Worm (Caenorhabditis elegans) whole organism, late embryonic: ENCODE data around the gene nhr-190.

Source experiments
- F13H6.1 ChIP-seq: sonication (generic microtip); optimal IDR thresholded peaks from 2 replicates; lab custom pipeline; 2016; ENCODE audit warnings: missing genetic modification characterization, missing compliant biosample characterization
- K09A11.1 ChIP-seq: sonication (generic microtip); optimal IDR thresholded peaks from 2 replicates; lab custom pipeline; 2017; ENCODE audit warnings: antibody characterized with exemption, mild to moderate bottlenecking, missing genetic modification characterization, missing compliant biosample characterization; ENCODE audit not compliant: insufficient read depth
- Y22D7AL.16 ChIP-seq: sonication (generic microtip); optimal IDR thresholded peaks from 2 replicates; lab custom pipeline; 2016; ENCODE audit warnings: missing genetic modification characterization, missing compliant biosample characterization
- ahr-1 ChIP-seq: sonication (generic microtip); optimal IDR thresholded peaks from 2 replicates; lab custom pipeline; 2016; ENCODE audit warnings: missing genetic modification characterization, missing compliant biosample characterization
- ama-1 ChIP-seq: fragments of 150-350 bp; optimal IDR thresholded peaks from 2 replicates; lab custom pipeline; 2014
- ceh-19 ChIP-seq: fragments of 200-800 bp; sonication (Bioruptor generic); optimal IDR thresholded peaks from 2 replicates; lab custom pipeline; 2018; ENCODE audit warnings: mild to moderate bottlenecking, missing genetic modification characterization, missing compliant biosample characterization
- ceh-22 ChIP-seq: sonication (generic microtip); optimal IDR thresholded peaks from 2 replicates; lab custom pipeline; 2017; ENCODE audit warnings: missing biosample characterization, missing genetic modification characterization
- ceh-24 ChIP-seq: sonication (generic microtip); optimal IDR thresholded peaks from 2 replicates; lab custom pipeline; 2016; ENCODE audit warnings: mild to moderate bottlenecking, missing genetic modification characterization, missing compliant biosample characterization
- ceh-30 ChIP-seq: fragments of 150-350 bp; optimal IDR thresholded peaks from 2 replicates; lab custom pipeline; 2014; ENCODE audit warnings: missing biosample characterization, missing genetic modification characterization
- ceh-34 ChIP-seq: sonication (generic microtip); optimal IDR thresholded peaks from 2 replicates; lab custom pipeline; 2016; ENCODE audit warnings: mild to moderate bottlenecking, missing genetic modification characterization, missing compliant biosample characterization
- ceh-45 ChIP-seq: fragments of 200-800 bp; sonication (Bioruptor generic); IDR thresholded peaks from 2 replicates; pipeline ENCODE4 v1.3.6; 2022; ENCODE audit warnings: missing genetic modification reagents, missing genetic modification characterization, missing compliant biosample characterization
- ceh-48 ChIP-seq: sonication (generic microtip); optimal IDR thresholded peaks from 2 replicates; lab custom pipeline; 2016; ENCODE audit warnings: missing genetic modification characterization, inconsistent platforms, missing compliant biosample characterization
- ceh-6 ChIP-seq: fragments of 200-800 bp; sonication (Bioruptor generic); optimal IDR thresholded peaks from 2 replicates; lab custom pipeline; 2018; ENCODE audit warnings: mild to moderate bottlenecking, missing genetic modification characterization, missing compliant biosample characterization
- che-1 ChIP-seq: sonication (generic microtip); optimal IDR thresholded peaks from 2 replicates; lab custom pipeline; 2016; ENCODE audit warnings: mild to moderate bottlenecking, missing genetic modification characterization, missing compliant biosample characterization
- dmd-4 ChIP-seq: sonication (generic microtip); optimal IDR thresholded peaks from 2 replicates; lab custom pipeline; 2016; ENCODE audit warnings: borderline replicate concordance, missing genetic modification characterization, missing compliant biosample characterization
- elt-4 ChIP-seq: sonication (generic microtip); optimal IDR thresholded peaks from 2 replicates; lab custom pipeline; 2016; ENCODE audit warnings: missing genetic modification characterization, missing compliant biosample characterization
- eyg-1 ChIP-seq: sonication (generic microtip); optimal IDR thresholded peaks from 2 replicates; lab custom pipeline; 2016; ENCODE audit warnings: missing genotype, missing genetic modification characterization, missing compliant biosample characterization
- fax-1 ChIP-seq: sonication (generic microtip); optimal IDR thresholded peaks from 2 replicates; lab custom pipeline; 2016; ENCODE audit warnings: missing genotype, missing genetic modification characterization, missing compliant biosample characterization
- fkh-10 ChIP-seq: fragments of 150-350 bp; optimal IDR thresholded peaks from 2 replicates; lab custom pipeline; 2014; ENCODE audit warnings: missing biosample characterization, missing genetic modification reagents, missing genetic modification characterization
- hlh-13 ChIP-seq: fragments of 200-800 bp; sonication (Bioruptor generic); optimal IDR thresholded peaks from 2 replicates; lab custom pipeline; 2018; ENCODE audit warnings: mild to moderate bottlenecking, missing genetic modification characterization, missing compliant biosample characterization
- hlh-15 ChIP-seq: sonication (generic microtip); optimal IDR thresholded peaks from 2 replicates; lab custom pipeline; 2016; ENCODE audit warnings: missing genetic modification characterization, missing compliant biosample characterization
- hlh-30 ChIP-seq: sonication (generic microtip); optimal IDR thresholded peaks from 2 replicates; lab custom pipeline; 2017; ENCODE audit warnings: antibody characterized with exemption, missing genetic modification characterization, missing compliant biosample characterization; ENCODE audit not compliant: insufficient read depth
- hlh-6 ChIP-seq: sonication (generic microtip); optimal IDR thresholded peaks from 2 replicates; lab custom pipeline; 2016; ENCODE audit warnings: missing genotype, missing genetic modification characterization, missing compliant biosample characterization
- lin-11 ChIP-seq: fragments of 200-800 bp; sonication (Bioruptor generic); optimal IDR thresholded peaks from 2 replicates; lab custom pipeline; 2018; ENCODE audit warnings: mild to moderate bottlenecking, missing genetic modification characterization, missing compliant biosample characterization
- madf-2 ChIP-seq: sonication (generic microtip); optimal IDR thresholded peaks from 2 replicates; lab custom pipeline; 2017; ENCODE audit warnings: missing genetic modification characterization, missing compliant biosample characterization
- mec-3 ChIP-seq: sonication (generic microtip); optimal IDR thresholded peaks from 2 replicates; lab custom pipeline; 2016; ENCODE audit warnings: borderline replicate concordance, missing genetic modification characterization, missing compliant biosample characterization
- nhr-11 ChIP-seq: fragments of 150-350 bp; optimal IDR thresholded peaks from 2 replicates; lab custom pipeline; 2014; ENCODE audit warnings: missing biosample characterization, missing genetic modification characterization
- nhr-232 ChIP-seq: sonication (generic microtip); optimal IDR thresholded peaks from 2 replicates; lab custom pipeline; 2016; ENCODE audit warnings: missing genetic modification characterization, missing compliant biosample characterization
- npax-4 ChIP-seq: sonication (generic microtip); optimal IDR thresholded peaks from 2 replicates; lab custom pipeline; 2016; ENCODE audit warnings: missing genetic modification characterization, missing compliant biosample characterization
- pag-3 ChIP-seq: sonication (generic microtip); optimal IDR thresholded peaks from 2 replicates; lab custom pipeline; 2016; ENCODE audit warnings: missing compliant biosample characterization, missing genetic modification characterization, borderline replicate concordance
- pax-1 ChIP-seq: fragments of 150-350 bp; optimal IDR thresholded peaks from 2 replicates; lab custom pipeline; 2014; ENCODE audit warnings: missing biosample characterization, missing genetic modification characterization
- pha-2 ChIP-seq: sonication (generic microtip); optimal IDR thresholded peaks from 2 replicates; lab custom pipeline; 2017; ENCODE audit warnings: mild to moderate bottlenecking, missing genetic modification characterization, missing compliant biosample characterization
- pha-4 ChIP-seq: fragments of 150-350 bp; optimal IDR thresholded peaks from 2 replicates; lab custom pipeline; 2018; ENCODE audit warnings: missing biosample characterization, missing genetic modification reagents, missing genetic modification characterization
- pqm-1 ChIP-seq: sonication (generic microtip); optimal IDR thresholded peaks from 2 replicates; lab custom pipeline; 2016; ENCODE audit warnings: missing genetic modification characterization, missing compliant biosample characterization
- rnt-1 ChIP-seq: sonication (generic microtip); optimal IDR thresholded peaks from 2 replicates; lab custom pipeline; 2016; ENCODE audit warnings: missing genetic modification characterization, missing compliant biosample characterization
- sdc-2 ChIP-seq: sonication (generic microtip); optimal IDR thresholded peaks from 2 replicates; lab custom pipeline; 2016; ENCODE audit warnings: missing genotype, missing genetic modification characterization, missing compliant biosample characterization
- sox-2 ChIP-seq: fragments of 200-800 bp; sonication (Bioruptor generic); IDR thresholded peaks from 2 replicates; pipeline ENCODE4 v1.3.6; 2022; ENCODE audit warnings: missing genetic modification reagents, missing genetic modification characterization, missing compliant biosample characterization
- sox-4 ChIP-seq: sonication (generic microtip); optimal IDR thresholded peaks from 2 replicates; lab custom pipeline; 2017; ENCODE audit warnings: mild to moderate bottlenecking, missing genetic modification characterization, inconsistent platforms, missing compliant biosample characterization
- syd-9 ChIP-seq: sonication (generic microtip); optimal IDR thresholded peaks from 2 replicates; lab custom pipeline; 2016; ENCODE audit warnings: mild to moderate bottlenecking, missing genetic modification characterization, moderate library complexity, missing compliant biosample characterization
- tbx-2 ChIP-seq: sonication (generic microtip); optimal IDR thresholded peaks from 2 replicates; lab custom pipeline; 2016; ENCODE audit warnings: missing genetic modification characterization, missing compliant biosample characterization
- tbx-7 ChIP-seq: sonication (generic microtip); optimal IDR thresholded peaks from 2 replicates; lab custom pipeline; 2016; ENCODE audit warnings: missing genotype, missing genetic modification characterization, missing compliant biosample characterization
- unc-42 ChIP-seq: sonication (generic microtip); optimal IDR thresholded peaks from 2 replicates; lab custom pipeline; 2016; ENCODE audit warnings: missing genotype, missing genetic modification characterization, missing compliant biosample characterization
- unc-86 ChIP-seq: sonication (generic microtip); optimal IDR thresholded peaks from 2 replicates; lab custom pipeline; 2016; ENCODE audit warnings: missing genetic modification characterization, missing compliant biosample characterization
- ztf-16 ChIP-seq: sonication (generic microtip); optimal IDR thresholded peaks from 2 replicates; lab custom pipeline; 2017; ENCODE audit warnings: missing genetic modification characterization, missing compliant biosample characterization

nhr-190 gene

DNA sequence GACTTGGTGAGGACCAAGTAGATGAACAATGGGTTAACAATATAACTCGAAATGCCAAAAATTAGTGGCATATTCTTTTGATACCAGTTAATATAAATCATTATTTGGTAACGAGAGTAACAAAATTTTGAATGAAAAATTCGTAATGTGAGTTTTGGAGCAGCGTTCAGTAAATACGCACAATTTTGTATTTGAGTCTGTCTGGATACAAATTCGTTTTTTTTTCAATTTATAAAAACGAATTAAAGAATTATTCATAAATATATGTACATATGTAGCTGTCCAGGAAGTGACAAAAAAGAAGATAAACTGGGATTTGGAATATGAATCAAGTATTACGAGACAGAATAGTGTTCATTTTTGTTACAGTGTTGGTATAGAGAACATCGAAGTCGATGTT is 10.2 kb upstream of the nhr-190 start, which contains the start of gene srj-5:
Gene srj-5 (minus strand): TSS at position 101 of the 400 bp plus-strand sequence.
- TF ChIP-seq unc-42 (tag; lab: Kevin White, UChicago): no peak
- TF ChIP-seq ceh-6: no peak
- TF ChIP-seq fkh-10 (GFP tag; lab: Kevin White, UChicago): no peak
- no peak for TF ChIP-seq madf-2 (tag; lab: Kevin White, UChicago)
- TF ChIP-seq rnt-1: no peak
- TF ChIP-seq nhr-232: no peak
- no peak for TF ChIP-seq pax-1 (tag; lab: Kevin White, UChicago)

DNA sequence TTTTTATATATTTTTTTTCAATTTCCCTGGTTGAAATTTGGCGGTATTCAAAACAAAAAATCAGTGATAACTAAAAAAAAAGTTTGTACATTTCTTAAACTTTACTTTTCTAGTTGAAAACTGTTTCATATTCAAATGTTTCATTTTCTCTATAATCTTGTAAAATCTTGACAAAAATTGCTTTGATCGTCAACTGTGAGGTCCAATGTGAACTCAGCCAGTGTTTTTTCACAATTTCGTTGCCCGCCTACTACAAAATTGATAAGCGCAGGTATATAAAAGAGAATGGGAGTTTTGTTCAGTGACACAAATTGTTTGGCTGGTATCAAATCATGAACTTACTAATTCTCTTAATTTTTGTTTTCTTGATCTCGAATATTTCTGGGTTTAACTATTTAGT is 4.2 kb upstream of the nhr-190 start, which contains the start of gene ugt-42:
Gene ugt-42 (plus strand): TSS at position 301 of the 400 bp plus-strand sequence.
- no peak for TF ChIP-seq ama-1 (lab: Kevin White, UChicago)
- TF ChIP-seq npax-4: no peak
- TF ChIP-seq ceh-22: no peak
- TF ChIP-seq ztf-16 (tag; lab: Kevin White, UChicago): no peak
- TF ChIP-seq unc-42 (tag; lab: Kevin White, UChicago): no peak
- no peak for TF ChIP-seq hlh-13
- no peak for TF ChIP-seq F13H6.1 (tag; lab: Kevin White, UChicago)
- TF ChIP-seq K09A11.1 (tag; lab: Kevin White, UChicago): no peak
- TF ChIP-seq hlh-15: no peak
- TF ChIP-seq ceh-45: no peak
- TF ChIP-seq sox-2 (GFP tag; lab: Robert Waterston, UW): no peak
- TF ChIP-seq eyg-1 (tag; lab: Kevin White, UChicago): no peak
- no peak for TF ChIP-seq dmd-4 (tag; lab: Kevin White, UChicago)
- TF ChIP-seq tbx-7 (tag; lab: Kevin White, UChicago): no peak
- no peak for TF ChIP-seq sdc-2 (tag; lab: Kevin White, UChicago)
- no peak for TF ChIP-seq tbx-2 (tag; lab: Kevin White, UChicago)
- TF ChIP-seq hlh-30 (tag; lab: Kevin White, UChicago): no peak
- TF ChIP-seq pqm-1 (tag; lab: Kevin White, UChicago): no peak

DNA sequence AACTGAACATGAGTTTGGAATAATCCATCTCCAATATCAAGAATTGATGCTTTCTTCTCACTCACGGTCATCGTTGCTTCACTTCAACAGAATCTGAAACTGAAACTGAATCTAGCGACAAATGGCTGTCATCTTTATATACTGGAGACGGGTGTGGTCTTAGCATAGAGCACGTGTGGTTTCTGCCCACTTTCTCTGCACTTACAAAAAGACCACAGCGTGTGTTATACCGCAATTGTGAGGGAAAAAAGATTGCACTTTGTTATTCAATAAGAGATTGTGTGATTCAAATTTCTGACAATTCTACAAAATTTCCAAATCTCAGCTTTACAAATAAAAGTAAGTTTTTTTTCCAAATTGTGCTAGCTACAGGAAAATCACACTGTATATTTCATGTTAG is 3.4 kb upstream of the nhr-190 start, which contains the start of gene F48G7.12:
Gene F48G7.12 (minus strand): TSS at position 101 of the 400 bp plus-strand sequence.
- TF ChIP-seq lin-11 (tag; lab: Kevin White, UChicago) (no peak), pha-2 (no peak), ceh-19 (GFP tag; lab: Kevin White, UChicago) (no peak), nhr-232 (no peak), hlh-30 (tag; lab: Kevin White, UChicago) (no peak), unc-42 (tag; lab: Kevin White, UChicago) (no peak), sox-2 (GFP tag; lab: Robert Waterston, UW) (no peak), ahr-1 (tag; lab: Kevin White, UChicago) (no peak), tbx-7 (tag; lab: Kevin White, UChicago) (no peak), elt-4 (tag; lab: Kevin White, UChicago) (no peak), pag-3 (tag; lab: Kevin White, UChicago) (no peak), ceh-48 (tag; lab: Kevin White, UChicago) (no peak), mec-3 (no peak), hlh-6 (tag; lab: Kevin White, UChicago) (no peak)

DNA sequence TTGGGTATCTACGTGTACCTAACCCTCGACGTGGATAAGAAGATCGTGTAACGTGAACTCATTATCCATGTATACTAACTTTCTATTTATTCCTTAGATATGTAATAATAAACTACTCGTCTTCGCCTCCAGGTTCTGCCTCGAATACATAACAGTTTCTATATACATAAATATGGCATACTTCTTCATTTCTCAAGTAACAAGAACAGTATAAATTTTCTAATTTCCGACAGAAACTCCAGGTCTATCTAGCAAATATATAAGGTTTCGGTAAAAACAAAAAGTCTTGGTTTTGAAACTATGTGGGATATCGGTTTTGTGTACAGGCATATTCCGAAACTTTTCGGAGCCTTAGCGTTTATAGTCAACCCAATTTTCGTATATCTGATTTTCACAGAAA is 4.4 kb downstream of the nhr-190 start, which contains the start of gene srj-37:
Gene srj-37 (plus strand): TSS at position 301 of the 400 bp plus-strand sequence.
- TF ChIP-seq che-1 (no peak), rnt-1 (no peak), pha-4 (tag; lab: Kevin White, UChicago) (no peak), nhr-11 (no peak), Y22D7AL.16 (tag; lab: Kevin White, UChicago) (no peak), sox-4 (no peak), unc-42 (tag; lab: Kevin White, UChicago) (no peak), ceh-45 (no peak), pax-1 (tag; lab: Kevin White, UChicago) (no peak), mec-3 (no peak), syd-9 (tag; lab: Kevin White, UChicago) (no peak), ceh-22 (no peak), fax-1 (tag; lab: Kevin White, UChicago) (no peak), ceh-34 (tag; lab: Kevin White, UChicago) (no peak), ceh-30 (tag; lab: Kevin White, UChicago) (no peak), ceh-24 (no peak), unc-86 (tag; lab: Kevin White, UChicago) (no peak), ama-1 (lab: Kevin White, UChicago) (no peak)
